Worm (Caenorhabditis elegans) whole organism, late embryonic: ENCODE data around the gene Y41C4A.7.

Experiments
- ahr-1 ChIP-seq: sonication (generic microtip); optimal IDR thresholded peaks from 2 replicates; lab custom pipeline; 2016; ENCODE audit warnings: missing genetic modification characterization, missing compliant biosample characterization
- dve-1 ChIP-seq: sonication (generic microtip); optimal IDR thresholded peaks from 2 replicates; lab custom pipeline; 2017; ENCODE audit warnings: antibody characterized with exemption, mild to moderate bottlenecking, missing genetic modification characterization, missing compliant biosample characterization
- elt-4 ChIP-seq: sonication (generic microtip); optimal IDR thresholded peaks from 2 replicates; lab custom pipeline; 2016; ENCODE audit warnings: missing genetic modification characterization, missing compliant biosample characterization
- madf-2 ChIP-seq: sonication (generic microtip); optimal IDR thresholded peaks from 2 replicates; lab custom pipeline; 2017; ENCODE audit warnings: missing genetic modification characterization, missing compliant biosample characterization
- mec-3 ChIP-seq: sonication (generic microtip); optimal IDR thresholded peaks from 2 replicates; lab custom pipeline; 2016; ENCODE audit warnings: borderline replicate concordance, missing genetic modification characterization, missing compliant biosample characterization
- nhr-11 ChIP-seq: fragments of 150-350 bp; optimal IDR thresholded peaks from 2 replicates; lab custom pipeline; 2014; ENCODE audit warnings: missing biosample characterization, missing genetic modification characterization
- pqm-1 ChIP-seq: sonication (generic microtip); optimal IDR thresholded peaks from 2 replicates; lab custom pipeline; 2016; ENCODE audit warnings: missing genetic modification characterization, missing compliant biosample characterization
- sox-2 ChIP-seq: fragments of 200-800 bp; sonication (Bioruptor generic); IDR thresholded peaks from 2 replicates; pipeline ENCODE4 v1.3.6; 2022; ENCODE audit warnings: missing genetic modification reagents, missing genetic modification characterization, missing compliant biosample characterization
- zip-5 ChIP-seq: sonication (generic microtip); optimal IDR thresholded peaks from 2 replicates; lab custom pipeline; 2016; ENCODE audit warnings: missing genetic modification characterization, missing compliant biosample characterization

ce11 chrIII:11656389-11656788 lies 42.3 kb upstream of the Y41C4A.7 start:
- TF ChIP-seq madf-2 (tag; lab: Kevin White, UChicago), result no peak
- TF ChIP-seq elt-4 (tag; lab: Kevin White, UChicago), result no peak
- no peak for TF ChIP-seq pqm-1 (tag; lab: Kevin White, UChicago)
- no peak for TF ChIP-seq sox-2
- TF ChIP-seq ahr-1 (tag; lab: Kevin White, UChicago), result no peak
- TF ChIP-seq nhr-11 (tag; lab: Kevin White, UChicago), result no peak
- TF ChIP-seq mec-3 (tag; lab: Kevin White, UChicago), result no peak
- TF ChIP-seq dve-1, result no peak
- TF ChIP-seq zip-5 (tag; lab: Kevin White, UChicago), result no peak
